Fruit fly (Drosophila melanogaster) whole organism, adult: Measurements from ENCODE around the gene Fie.

ENCODE experiments used
- CG14711 ChIP-seq: fragments of 200-800 bp; sonication (Bioruptor generic); optimal IDR thresholded peaks from 2 replicates; lab custom pipeline; 2018; ENCODE audit warnings: missing biosample characterization, mild to moderate bottlenecking, missing genetic modification characterization, moderate library complexity
- CG33017 ChIP-seq: fragments of 200-800 bp; sonication (Bioruptor generic); optimal IDR thresholded peaks from 2 replicates; lab custom pipeline; 2018; ENCODE audit warnings: missing biosample characterization, mild to moderate bottlenecking, missing genetic modification characterization, moderate library complexity
- Clk ChIP-seq: fragments of 200-800 bp; sonication (Bioruptor generic); optimal IDR thresholded peaks from 2 replicates; lab custom pipeline; 2017; ENCODE audit warnings: missing biosample characterization, missing genetic modification characterization
- Hr96 ChIP-seq: fragments of 200-800 bp; sonication (Bioruptor generic); optimal IDR thresholded peaks from 2 replicates; lab custom pipeline; 2016; ENCODE audit warnings: missing biosample characterization, missing genetic modification characterization
- kay ChIP-seq: fragments of 200-800 bp; sonication (Bioruptor generic); peaks from one replicate; lab custom pipeline; 2016; ENCODE audit warnings: missing biosample characterization, missing genetic modification characterization, borderline replicate concordance
- ovo ChIP-seq: fragments of 200-800 bp; sonication (Bioruptor generic); optimal IDR thresholded peaks from 2 replicates; lab custom pipeline; 2016; ENCODE audit warnings: missing biosample characterization, missing genetic modification characterization
- pad ChIP-seq: fragments of 200-800 bp; sonication (Bioruptor generic); optimal IDR thresholded peaks from 3 replicates; lab custom pipeline; 2017; ENCODE audit warnings: missing biosample characterization, missing genetic modification characterization, mild to moderate bottlenecking, moderate library complexity, missing genetic modification reagents
- tj ChIP-seq: fragments of 200-800 bp; sonication (Bioruptor generic); optimal IDR thresholded peaks from 3 replicates; lab custom pipeline; 2017; ENCODE audit warnings: missing biosample characterization, mild to moderate bottlenecking, missing genetic modification characterization, moderate library complexity
- toe ChIP-seq: fragments of 200-800 bp; sonication (Bioruptor generic); optimal IDR thresholded peaks from 2 replicates; lab custom pipeline; 2016; ENCODE audit warnings: missing biosample characterization, missing genetic modification characterization

dm6 chr3L:3927462-3927861 is 35.1 kb downstream of the Fie start:
- no peak for TF ChIP-seq ovo (GFP tag; lab: Kevin White, UChicago)
- TF ChIP-seq pad (GFP tag; lab: Kevin White, UChicago), result no peak
- TF ChIP-seq tj, result no peak
- TF ChIP-seq toe, result no peak
- no peak for TF ChIP-seq Hr96
- TF ChIP-seq CG33017, result no peak
- TF ChIP-seq CG14711 (tag; lab: Kevin White, UChicago), result no peak
- no peak for TF ChIP-seq Clk (GFP tag; lab: Kevin White, UChicago)
- no peak for TF ChIP-seq kay (GFP tag; lab: Kevin White, UChicago)
